Worm (Caenorhabditis elegans) whole organism, L3 larva: Measurements from ENCODE around the gene rrp-1.

Experiments
- R02D3.7 ChIP-seq: fragments of 150-350 bp; optimal IDR thresholded peaks from 2 replicates; lab custom pipeline; 2014; ENCODE audit warnings: missing biosample characterization, missing genetic modification characterization
- ZK546.5 ChIP-seq: sonication (generic microtip); optimal IDR thresholded peaks from 2 replicates; lab custom pipeline; 2017; ENCODE audit warnings: missing biosample characterization, missing genetic modification characterization
- aly-2 ChIP-seq: fragments of 150-350 bp; optimal IDR thresholded peaks from 2 replicates; lab custom pipeline; 2014; ENCODE audit warnings: missing biosample characterization, missing genetic modification characterization
- ama-1 ChIP-seq: fragments of 150-350 bp; optimal IDR thresholded peaks from 2 replicates; lab custom pipeline; 2018
- ceh-16 ChIP-seq: sonication (generic microtip); optimal IDR thresholded peaks from 2 replicates; lab custom pipeline; 2017; ENCODE audit warnings: missing biosample characterization, missing genetic modification characterization
- ceh-82 ChIP-seq: fragments of 150-350 bp; optimal IDR thresholded peaks from 2 replicates; lab custom pipeline; 2014; ENCODE audit warnings: missing biosample characterization, missing genetic modification characterization
- daf-12 ChIP-seq: fragments of 150-350 bp; optimal IDR thresholded peaks from 2 replicates; lab custom pipeline; 2014; ENCODE audit warnings: missing biosample characterization, missing genetic modification reagents, missing genetic modification characterization
- egl-27 ChIP-seq: sonication (generic microtip); optimal IDR thresholded peaks from 4 replicates; lab custom pipeline; 2017; ENCODE audit warnings: missing biosample characterization, missing genetic modification reagents, missing genetic modification characterization
- egl-5 ChIP-seq: fragments of 150-350 bp; optimal IDR thresholded peaks from 2 replicates; lab custom pipeline; 2017; ENCODE audit warnings: missing biosample characterization, missing genetic modification reagents, missing genetic modification characterization, inconsistent platforms
- elt-2 ChIP-seq: sonication (generic microtip); optimal IDR thresholded peaks from 2 replicates; lab custom pipeline; 2016; ENCODE audit warnings: missing genetic modification reagents, mild to moderate bottlenecking, missing genetic modification characterization, missing compliant biosample characterization
- elt-3 ChIP-seq, 3 experiments: fragments of 150-350 bp in 1 of 3; sonication (generic microtip) in 2 of 3; optimal IDR thresholded peaks; 2 replicates in 2 of 3; 4 replicates in 1 of 3; lab custom pipeline; 2014 to 2017; ENCODE audit warnings: missing biosample characterization in 3 of 3, missing genetic modification characterization in 3 of 3
- eor-1 ChIP-seq, 2 experiments: fragments of 150-350 bp; optimal IDR thresholded peaks; 2 replicates each; lab custom pipeline; 2014 to 2018; ENCODE audit warnings: missing biosample characterization in 2 of 2, missing genetic modification characterization in 2 of 2
- fkh-2 ChIP-seq: fragments of 150-350 bp; optimal IDR thresholded peaks from 2 replicates; lab custom pipeline; 2014; ENCODE audit warnings: missing biosample characterization, missing genetic modification reagents, missing genetic modification characterization
- fos-1 ChIP-seq: fragments of 150-350 bp; optimal IDR thresholded peaks from 2 replicates; lab custom pipeline; 2014; ENCODE audit warnings: missing biosample characterization, missing genetic modification characterization
- hmg-11 ChIP-seq: sonication (generic microtip); optimal IDR thresholded peaks from 2 replicates; lab custom pipeline; 2016; ENCODE audit warnings: missing genetic modification characterization, missing compliant biosample characterization
- lin-15B ChIP-seq: fragments of 150-350 bp; optimal IDR thresholded peaks from 2 replicates; lab custom pipeline; 2014; ENCODE audit warnings: missing biosample characterization, missing genetic modification characterization
- lin-39 ChIP-seq: fragments of 150-350 bp; optimal IDR thresholded peaks from 2 replicates; lab custom pipeline; 2018; ENCODE audit warnings: missing biosample characterization, missing genetic modification reagents, missing genetic modification characterization
- lsy-12 ChIP-seq: sonication (generic microtip); optimal IDR thresholded peaks from 2 replicates; lab custom pipeline; 2016; ENCODE audit warnings: mild to moderate bottlenecking, missing genetic modification characterization, missing compliant biosample characterization
- mdl-1 ChIP-seq: fragments of 150-350 bp; optimal IDR thresholded peaks from 2 replicates; lab custom pipeline; 2014; ENCODE audit warnings: missing biosample characterization, missing genetic modification characterization
- mml-1 ChIP-seq: fragments of 150-350 bp; sonication (generic microtip); optimal IDR thresholded peaks from 3 replicates; lab custom pipeline; 2014; ENCODE audit warnings: missing biosample characterization, missing genetic modification characterization
- nfya-1 ChIP-seq: sonication (generic microtip); optimal IDR thresholded peaks from 2 replicates; lab custom pipeline; 2017; ENCODE audit warnings: missing genetic modification characterization, mild to moderate bottlenecking, missing compliant biosample characterization, antibody characterized with exemption, moderate library complexity; ENCODE audit not compliant: insufficient read depth
- nhr-11 ChIP-seq: fragments of 150-350 bp; optimal IDR thresholded peaks from 2 replicates; lab custom pipeline; 2014; ENCODE audit warnings: missing biosample characterization, missing genetic modification characterization
- nhr-12 ChIP-seq: fragments of 150-350 bp; optimal IDR thresholded peaks from 2 replicates; lab custom pipeline; 2014; ENCODE audit warnings: missing biosample characterization, missing genetic modification characterization
- nhr-23 ChIP-seq: fragments of 150-350 bp; optimal IDR thresholded peaks from 2 replicates; lab custom pipeline; 2014; ENCODE audit warnings: missing biosample characterization, missing genetic modification reagents, missing genetic modification characterization
- nhr-237 ChIP-seq: fragments of 150-350 bp; optimal IDR thresholded peaks from 2 replicates; lab custom pipeline; 2014; ENCODE audit warnings: missing biosample characterization, missing genetic modification characterization
- nhr-25 ChIP-seq: sonication (generic microtip); optimal IDR thresholded peaks from 2 replicates; lab custom pipeline; 2017; ENCODE audit warnings: missing biosample characterization, missing genetic modification characterization
- nhr-28 ChIP-seq: fragments of 150-350 bp; optimal IDR thresholded peaks from 2 replicates; lab custom pipeline; 2014; ENCODE audit warnings: missing biosample characterization, missing genetic modification characterization
- nhr-43 ChIP-seq: sonication (generic microtip); optimal IDR thresholded peaks from 2 replicates; lab custom pipeline; 2016; ENCODE audit warnings: mild to moderate bottlenecking, missing genetic modification characterization, missing compliant biosample characterization; ENCODE audit not compliant: poor library complexity, severe bottlenecking
- nhr-67 ChIP-seq: fragments of 150-350 bp; optimal IDR thresholded peaks from 2 replicates; lab custom pipeline; 2014; ENCODE audit warnings: missing biosample characterization, missing genetic modification characterization
- nhr-76 ChIP-seq: fragments of 150-350 bp; sonication (generic microtip); optimal IDR thresholded peaks from 5 replicates; lab custom pipeline; 2014; ENCODE audit warnings: missing biosample characterization, missing genetic modification characterization
- pha-4 ChIP-seq: fragments of 150-350 bp; optimal IDR thresholded peaks from 2 replicates; lab custom pipeline; 2014; ENCODE audit warnings: missing biosample characterization, missing genetic modification reagents, missing genetic modification characterization
- pqm-1 ChIP-seq: fragments of 150-350 bp; optimal IDR thresholded peaks from 2 replicates; lab custom pipeline; 2017; ENCODE audit warnings: missing biosample characterization, missing genetic modification characterization, inconsistent platforms
- sea-2 ChIP-seq: fragments of 150-350 bp; sonication (generic microtip); optimal IDR thresholded peaks from 4 replicates; lab custom pipeline; 2014; ENCODE audit warnings: missing biosample characterization, missing genetic modification reagents, missing genetic modification characterization
- skn-1 ChIP-seq: fragments of 150-350 bp; optimal IDR thresholded peaks from 2 replicates; lab custom pipeline; 2014; ENCODE audit warnings: missing biosample characterization, missing genetic modification characterization
- snpc-4 ChIP-seq: fragments of 150-350 bp; optimal IDR thresholded peaks from 2 replicates; lab custom pipeline; 2014; ENCODE audit warnings: missing biosample characterization, missing genetic modification characterization
- unc-39 ChIP-seq: sonication (generic microtip); optimal IDR thresholded peaks from 4 replicates; lab custom pipeline; 2017; ENCODE audit warnings: missing biosample characterization, missing genetic modification characterization
- unc-62 ChIP-seq: fragments of 150-350 bp; sonication (generic microtip); optimal IDR thresholded peaks from 4 replicates; lab custom pipeline; 2014; ENCODE audit warnings: missing biosample characterization, missing genetic modification reagents, missing genetic modification characterization
- zag-1 ChIP-seq: fragments of 150-350 bp; optimal IDR thresholded peaks from 2 replicates; lab custom pipeline; 2014; ENCODE audit warnings: missing biosample characterization, missing genetic modification characterization
- ztf-11 ChIP-seq: fragments of 150-350 bp; optimal IDR thresholded peaks from 2 replicates; lab custom pipeline; 2014; ENCODE audit warnings: missing biosample characterization, missing genetic modification characterization

Gene rrp-1

ce11 chrIV:10017633-10018032, 35.6 kb upstream of the rrp-1 start, which contains the start of gene F44D12.2:
Gene F44D12.2 (minus strand): TSS chrIV:10017733.
- TF ChIP-seq snpc-4 (tag; lab: Kevin White, UChicago), result no peak
- no peak for TF ChIP-seq lin-15B
- TF ChIP-seq pqm-1, result peak; percentile 1
- no peak for TF ChIP-seq egl-5
- TF ChIP-seq pha-4, result peak; percentile 22

DNA sequence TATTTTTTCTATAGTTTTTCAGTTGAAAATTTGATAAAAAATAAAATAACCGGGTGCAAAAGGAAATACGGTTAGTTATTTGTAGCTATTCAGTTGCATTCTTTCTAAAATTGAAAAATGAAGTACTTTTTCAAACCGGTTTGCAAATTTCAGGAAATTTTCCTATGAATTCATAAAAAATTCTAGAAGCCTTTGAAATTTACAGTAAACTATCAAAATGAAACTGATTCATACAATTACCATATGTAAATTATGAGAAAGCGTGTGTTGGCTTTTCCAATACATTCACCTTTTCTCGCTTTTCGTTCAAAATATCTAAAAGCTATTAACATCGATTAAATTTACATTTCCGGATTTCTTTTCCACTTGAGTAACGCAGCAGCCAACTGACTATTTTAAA, 34.9 kb upstream of the rrp-1 start, which contains the start of gene ent-7:
ent-7 (plus strand) TSS at position 301 of the 400 bp plus-strand sequence.
- TF ChIP-seq pqm-1 (no peak), pha-4 (no peak), lin-39 (tag; lab: Kevin White, UChicago) (no peak), ztf-11 (tag; lab: Kevin White, UChicago) (no peak), nhr-237 (tag; lab: Kevin White, UChicago) (no peak), elt-2 (tag; lab: Kevin White, UChicago) (no peak), R02D3.7 (tag; lab: Kevin White, UChicago) (no peak), elt-3 (tag; optimal IDR thresholded peaks at IDR 0.05; lab: Kevin White, UChicago) (no peak), snpc-4 (tag; lab: Kevin White, UChicago) (no peak), nhr-11 (tag; lab: Kevin White, UChicago) (no peak), ama-1 (lab: Kevin White, UChicago) (no peak)

ce11 chrIV:10009536-10009935, 27.5 kb upstream of the rrp-1 start, which contains the start of gene magu-4:
Gene magu-4 (plus strand): TSS chrIV:10009753.
- TF ChIP-seq hmg-11 (tag; lab: Kevin White, UChicago) (no peak), nhr-23 (tag; lab: Kevin White, UChicago) (peak; percentile 61)

DNA sequence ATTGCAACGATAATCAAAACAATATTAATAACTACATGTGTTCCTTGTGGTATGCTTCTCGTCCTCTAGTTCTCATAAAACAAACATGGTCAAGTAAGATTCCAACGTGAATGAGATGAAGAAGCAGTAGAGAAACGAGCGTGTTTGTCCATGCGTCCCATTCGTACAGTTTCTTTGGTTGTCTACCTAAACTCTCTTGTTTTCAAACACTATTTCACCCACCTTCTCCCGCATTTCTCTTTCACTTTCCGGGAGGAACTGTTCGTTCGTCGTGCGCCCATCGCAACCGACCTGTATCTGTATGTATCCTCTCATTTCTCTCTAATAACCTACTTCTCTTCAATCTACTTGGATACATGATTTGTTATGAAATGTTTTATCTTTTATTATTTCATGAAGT, 25.7 kb upstream of the rrp-1 start:
- TF ChIP-seq nhr-25 (tag; lab: Kevin White, UChicago) (peak; percentile 78), egl-27 (tag; lab: Kevin White, UChicago) (no peak), nhr-43 (tag; lab: Kevin White, UChicago) (peak; percentile 41), nhr-23 (tag; lab: Kevin White, UChicago) (peak; percentile 91), hmg-11 (tag; lab: Kevin White, UChicago) (peak; percentile 22), pha-4 (peak; percentile 63), ceh-16 (tag; lab: Kevin White, UChicago) (no peak), fos-1 (tag; lab: Kevin White, UChicago) (no peak), mdl-1 (no peak), sea-2 (GFP tag; lab: Kevin White, UChicago) (no peak)

ce11 chrIV:10006792-10007191, 24.7 kb upstream of the rrp-1 start, which contains the start of gene C47E12.13:
Gene C47E12.13 (minus strand): TSS chrIV:10006892.
- TF ChIP-seq elt-2 (tag; lab: Kevin White, UChicago) (no peak), fkh-2 (tag; lab: Kevin White, UChicago) (no peak), nhr-237 (tag; lab: Kevin White, UChicago) (no peak), nhr-25 (tag; lab: Kevin White, UChicago) (no peak), ama-1 (lab: Kevin White, UChicago) (no peak), sea-2 (GFP tag; lab: Kevin White, UChicago) (no peak), pha-4 (no peak), ZK546.5 (tag; lab: Kevin White, UChicago) (no peak), ztf-11 (tag; lab: Kevin White, UChicago) (no peak), zag-1 (tag; lab: Kevin White, UChicago) (no peak), nhr-76 (tag; lab: Kevin White, UChicago) (no peak), nhr-28 (tag; lab: Kevin White, UChicago) (no peak), unc-39 (no peak), aly-2 (tag; lab: Kevin White, UChicago) (no peak), daf-12 (no peak)
- TF ChIP-seq, all 47 proteins: peak for 0

DNA sequence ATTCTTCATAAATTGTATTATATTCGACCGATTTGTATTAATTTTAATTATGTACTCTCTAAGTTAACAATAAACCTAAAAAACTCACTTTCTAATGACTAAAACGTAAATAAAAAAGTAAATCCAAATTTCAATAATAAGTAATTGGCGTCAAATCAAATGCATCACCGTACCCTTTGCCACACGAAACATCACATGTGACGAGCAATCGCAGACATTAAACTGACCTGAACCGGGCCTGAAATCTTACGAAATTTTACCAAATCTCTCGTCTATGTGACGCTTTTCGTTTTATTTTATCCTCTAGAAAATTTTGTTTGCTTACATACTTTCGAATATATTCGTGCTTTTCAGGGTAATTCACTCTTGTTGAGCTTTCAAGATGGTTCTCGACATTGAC, 21.3 kb upstream of the rrp-1 start, which contains the start of the genes C47E12.2 and sars-1:
C47E12.2 (minus strand) TSS at position 131 of the 400 bp plus-strand sequence.
sars-1 (plus strand) TSS at position 355 of the 400 bp plus-strand sequence.
- TF ChIP-seq nhr-23 (tag; lab: Kevin White, UChicago) (no peak), nhr-76 (tag; lab: Kevin White, UChicago) (no peak), lin-15B (peak; percentile 43), mdl-1 (no peak), elt-2 (tag; lab: Kevin White, UChicago) (no peak), snpc-4 (tag; lab: Kevin White, UChicago) (no peak), egl-5 (peak; percentile 4), nhr-12 (no peak), hmg-11 (tag; lab: Kevin White, UChicago) (peak; percentile 42), pha-4 (peak; percentile 49), nhr-67 (tag; lab: Kevin White, UChicago) (no peak), egl-27 (tag; lab: Kevin White, UChicago) (no peak), fos-1 (tag; lab: Kevin White, UChicago) (no peak), skn-1 (tag; lab: Kevin White, UChicago) (no peak), aly-2 (tag; lab: Kevin White, UChicago) (no peak), unc-39 (no peak), ceh-82 (no peak), eor-1 (tag; optimal IDR thresholded peaks at IDR 0.05; lab: Kevin White, UChicago) (no peak), R02D3.7 (tag; lab: Kevin White, UChicago) (no peak), lsy-12 (tag; lab: Kevin White, UChicago) (no peak), nfya-1 (peak; percentile 48), elt-3 (tag; optimal IDR thresholded peaks at IDR 0.05; lab: Kevin White, UChicago) (no peak), mml-1 (tag; lab: Kevin White, UChicago) (no peak), unc-62 (GFP tag; lab: Kevin White, UChicago) (no peak), nhr-237 (tag; lab: Kevin White, UChicago) (no peak)
